Fruit fly (Drosophila melanogaster) whole organism, embryonic: ENCODE measurements around the gene CG14082.

Experiments used
- Awh ChIP-seq: fragments of 200-800 bp; sonication (Bioruptor generic); IDR thresholded peaks from 2 replicates; pipeline ENCODE4, ENCODE4 v1.3.6; 2022; ENCODE audit warnings: missing biosample characterization, missing genetic modification characterization
- CG10654 ChIP-seq: fragments of 200-800 bp; sonication (Bioruptor generic); optimal IDR thresholded peaks from 2 replicates; lab custom pipeline; 2016; ENCODE audit warnings: missing biosample characterization, missing genetic modification characterization
- CG11398 ChIP-seq: fragments of 200-800 bp; sonication (Bioruptor generic); optimal IDR thresholded peaks from 2 replicates; lab custom pipeline; 2016; ENCODE audit warnings: missing biosample characterization, missing genetic modification characterization
- CG12071 ChIP-seq: fragments of 200-800 bp; sonication (Bioruptor generic); optimal IDR thresholded peaks from 3 replicates; lab custom pipeline; 2018; ENCODE audit warnings: missing biosample characterization, mild to moderate bottlenecking, missing genetic modification characterization
- CG13775 ChIP-seq: fragments of 200-800 bp; sonication (Bioruptor generic); optimal IDR thresholded peaks from 3 replicates; lab custom pipeline; 2017; ENCODE audit warnings: missing biosample characterization, mild to moderate bottlenecking, missing genetic modification characterization
- CG1529 ChIP-seq: fragments of 200-800 bp; sonication (Bioruptor generic); optimal IDR thresholded peaks from 3 replicates; lab custom pipeline; 2018; ENCODE audit warnings: missing biosample characterization, missing genetic modification characterization
- CG15696 ChIP-seq: fragments of 200-800 bp; sonication (Bioruptor generic); optimal IDR thresholded peaks from 2 replicates; lab custom pipeline; 2019; ENCODE audit warnings: missing biosample characterization, mild to moderate bottlenecking, missing genetic modification characterization, moderate library complexity
- CG1602 ChIP-seq: fragments of 200-800 bp; sonication (Bioruptor generic); optimal IDR thresholded peaks from 3 replicates; lab custom pipeline; 2016; ENCODE audit warnings: missing biosample characterization, missing genetic modification characterization
- CG18599 ChIP-seq: fragments of 200-800 bp; sonication (Bioruptor generic); optimal IDR thresholded peaks from 3 replicates; lab custom pipeline; 2017; ENCODE audit warnings: missing biosample characterization, missing genetic modification characterization, mild to moderate bottlenecking, moderate library complexity, missing genetic modification reagents
- CG30020 ChIP-seq: fragments of 200-800 bp; optimal IDR thresholded peaks from 2 replicates; lab custom pipeline; 2019; ENCODE audit warnings: missing biosample characterization, mild to moderate bottlenecking, missing genetic modification characterization, moderate library complexity
- CG3281 ChIP-seq: fragments of 200-800 bp; sonication (Bioruptor generic); optimal IDR thresholded peaks from 3 replicates; lab custom pipeline; 2017; ENCODE audit warnings: missing biosample characterization, mild to moderate bottlenecking, missing genetic modification characterization
- CG34376 ChIP-seq: fragments of 200-800 bp; sonication (Bioruptor generic); optimal IDR thresholded peaks from 2 replicates; lab custom pipeline; 2018; ENCODE audit warnings: missing biosample characterization, mild to moderate bottlenecking, missing genetic modification characterization
- CG4424 ChIP-seq: fragments of 200-800 bp; sonication (Bioruptor generic); optimal IDR thresholded peaks from 3 replicates; lab custom pipeline; 2016; ENCODE audit warnings: missing biosample characterization, missing genetic modification characterization
- CG8281 ChIP-seq: fragments of 200-800 bp; sonication (Bioruptor generic); optimal IDR thresholded peaks from 2 replicates; lab custom pipeline; 2018; ENCODE audit warnings: missing biosample characterization, mild to moderate bottlenecking, missing genetic modification characterization, moderate library complexity
- Camta ChIP-seq: fragments of 200-800 bp; sonication (Bioruptor generic); optimal IDR thresholded peaks from 2 replicates; lab custom pipeline; 2016; ENCODE audit warnings: missing biosample characterization, missing genetic modification characterization
- CoRest ChIP-seq: fragments of 200-800 bp; sonication (Bioruptor generic); optimal IDR thresholded peaks from 3 replicates; lab custom pipeline; 2018; ENCODE audit warnings: missing biosample characterization, mild to moderate bottlenecking, missing genetic modification characterization, moderate library complexity
- Dll ChIP-seq: fragments of 200-800 bp; sonication (Bioruptor generic); IDR thresholded peaks from 4 replicates; pipeline ENCODE4 v1.3.6; 2022; ENCODE audit warnings: missing biosample characterization, missing genetic modification characterization; ENCODE audit not compliant: partially characterized antibody
- ERR ChIP-seq: fragments of 200-800 bp; sonication (Bioruptor generic); optimal IDR thresholded peaks from 2 replicates; lab custom pipeline; 2016; ENCODE audit warnings: missing biosample characterization, missing genetic modification characterization
- HLH3B ChIP-seq: fragments of 200-800 bp; sonication (Bioruptor generic); IDR thresholded peaks from 2 replicates; pipeline ENCODE4 v1.3.6; 2022; ENCODE audit warnings: missing biosample characterization, missing genetic modification characterization
- Hsf ChIP-seq: fragments of 200-800 bp; sonication (Bioruptor generic); optimal IDR thresholded peaks from 3 replicates; lab custom pipeline; 2016; ENCODE audit warnings: missing biosample characterization, missing genetic modification characterization
- NK7.1 ChIP-seq: fragments of 200-800 bp; sonication (Bioruptor generic); optimal IDR thresholded peaks from 3 replicates; lab custom pipeline; 2016; ENCODE audit warnings: missing biosample characterization, missing genetic modification characterization
- Poxn ChIP-seq: fragments of 200-800 bp; sonication (Bioruptor generic); IDR thresholded peaks from 2 replicates; pipeline ENCODE4 v1.3.6; 2022; ENCODE audit warnings: missing biosample characterization, missing genetic modification characterization
- Ptx1 ChIP-seq: fragments of 200-800 bp; sonication (Bioruptor generic); IDR thresholded peaks from 2 replicates; pipeline ENCODE4 v1.3.6; 2022; ENCODE audit warnings: missing biosample characterization, missing genetic modification characterization
- Rx ChIP-seq: fragments of 200-800 bp; sonication (Bioruptor generic); IDR thresholded peaks from 2 replicates; pipeline ENCODE4 v1.3.6; 2022; ENCODE audit warnings: missing biosample characterization, missing genetic modification characterization
- Spps ChIP-seq: fragments of 200-800 bp; sonication (Bioruptor generic); optimal IDR thresholded peaks from 2 replicates; lab custom pipeline; 2018; ENCODE audit warnings: missing biosample characterization, mild to moderate bottlenecking, missing genetic modification characterization
- Taf1 ChIP-seq: fragments of 200-800 bp; sonication (Bioruptor generic); IDR thresholded peaks from 2 replicates; pipeline ENCODE4 v1.3.6; 2022; ENCODE audit warnings: missing biosample characterization, missing genetic modification characterization
- aop ChIP-seq: fragments of 200-800 bp; sonication (Bioruptor generic); IDR thresholded peaks from 2 replicates; pipeline ENCODE4 v1.3.6; 2022; ENCODE audit warnings: missing biosample characterization, missing genetic modification characterization
- cg ChIP-seq: fragments of 200-800 bp; sonication (Bioruptor generic); optimal IDR thresholded peaks from 3 replicates; lab custom pipeline; 2019; ENCODE audit warnings: missing biosample characterization, mild to moderate bottlenecking, missing genetic modification characterization, moderate library complexity
- dati ChIP-seq: fragments of 200-800 bp; sonication (Bioruptor generic); IDR thresholded peaks from 2 replicates; pipeline ENCODE4 v1.3.6; 2022; ENCODE audit warnings: missing biosample characterization, missing genetic modification characterization
- dm ChIP-seq: fragments of 200-800 bp; sonication (Bioruptor generic); optimal IDR thresholded peaks from 3 replicates; lab custom pipeline; 2016; ENCODE audit warnings: missing biosample characterization, missing genetic modification characterization
- dmrt99B ChIP-seq: fragments of 200-800 bp; sonication (Bioruptor generic); optimal IDR thresholded peaks from 2 replicates; lab custom pipeline; 2018; ENCODE audit warnings: missing biosample characterization, mild to moderate bottlenecking, missing genetic modification characterization, moderate library complexity
- dpn ChIP-seq, 2 experiments: fragments of 200-800 bp; sonication (Bioruptor generic); optimal IDR thresholded peaks; 3 replicates each; lab custom pipeline; 2016; ENCODE audit warnings: missing biosample characterization in 2 of 2, missing genetic modification characterization in 2 of 2
- ems ChIP-seq: fragments of 200-800 bp; sonication (Bioruptor generic); optimal IDR thresholded peaks from 3 replicates; lab custom pipeline; 2016; ENCODE audit warnings: missing biosample characterization, missing genetic modification characterization
- exex ChIP-seq: fragments of 200-800 bp; sonication (Bioruptor generic); optimal IDR thresholded peaks from 4 replicates; lab custom pipeline; 2018; ENCODE audit warnings: missing biosample characterization, mild to moderate bottlenecking, missing genetic modification characterization, moderate library complexity
- fd102C ChIP-seq: fragments of 200-800 bp; sonication (Bioruptor generic); optimal IDR thresholded peaks from 2 replicates; lab custom pipeline; 2018; ENCODE audit warnings: missing biosample characterization, mild to moderate bottlenecking, missing genetic modification characterization, moderate library complexity
- fd96Cb ChIP-seq: fragments of 200-800 bp; sonication (Bioruptor generic); optimal IDR thresholded peaks from 2 replicates; lab custom pipeline; 2018; ENCODE audit warnings: missing biosample characterization, mild to moderate bottlenecking, missing genetic modification characterization, moderate library complexity
- gcm2 ChIP-seq: fragments of 200-800 bp; sonication (Bioruptor generic); optimal IDR thresholded peaks from 2 replicates; lab custom pipeline; 2016; ENCODE audit warnings: missing biosample characterization, missing genetic modification characterization
- jigr1 ChIP-seq: fragments of 200-800 bp; sonication (Bioruptor generic); IDR thresholded peaks from 3 replicates; pipeline ENCODE4 v1.3.6; 2022; ENCODE audit warnings: missing biosample characterization, missing genetic modification characterization
- knrl ChIP-seq: fragments of 200-800 bp; sonication (Bioruptor generic); IDR thresholded peaks from 3 replicates; pipeline ENCODE4 v1.3.6; 2022; ENCODE audit warnings: missing biosample characterization, missing genetic modification characterization; ENCODE audit not compliant: partially characterized antibody
- lab ChIP-seq: fragments of 200-800 bp; sonication (Bioruptor generic); optimal IDR thresholded peaks from 3 replicates; lab custom pipeline; 2017; ENCODE audit warnings: missing biosample characterization, missing genetic modification characterization, mild to moderate bottlenecking, moderate library complexity, missing genetic modification reagents
- mld ChIP-seq: fragments of 200-800 bp; sonication (Bioruptor generic); IDR thresholded peaks from 3 replicates; pipeline ENCODE4 v1.3.6; 2022; ENCODE audit warnings: missing biosample characterization, missing genetic modification characterization; ENCODE audit not compliant: partially characterized antibody
- pros ChIP-seq: fragments of 200-800 bp; sonication (Bioruptor generic); optimal IDR thresholded peaks from 3 replicates; lab custom pipeline; 2019; ENCODE audit warnings: missing biosample characterization, mild to moderate bottlenecking, missing genetic modification characterization, moderate library complexity
- psq ChIP-seq: fragments of 200-800 bp; sonication (Bioruptor generic); optimal IDR thresholded peaks from 2 replicates; lab custom pipeline; 2017; ENCODE audit warnings: missing biosample characterization, missing genetic modification characterization
- pzg ChIP-seq: fragments of 200-800 bp; sonication (Bioruptor generic); optimal IDR thresholded peaks from 3 replicates; lab custom pipeline; 2018; ENCODE audit warnings: missing biosample characterization, mild to moderate bottlenecking, missing genetic modification characterization, moderate library complexity
- seq ChIP-seq: fragments of 200-800 bp; sonication (Bioruptor generic); IDR thresholded peaks from 2 replicates; pipeline ENCODE4 v1.3.6; 2022; ENCODE audit warnings: missing biosample characterization, missing genetic modification characterization
- sima ChIP-seq: fragments of 200-800 bp; sonication (Bioruptor generic); optimal IDR thresholded peaks from 2 replicates; lab custom pipeline; 2016; ENCODE audit warnings: missing biosample characterization, missing genetic modification characterization
- slbo ChIP-seq: fragments of 200-800 bp; sonication (Bioruptor generic); IDR thresholded peaks from 2 replicates; pipeline ENCODE4 v1.3.6; 2022; ENCODE audit warnings: missing biosample characterization, missing genetic modification characterization
- stwl ChIP-seq: fragments of 200-800 bp; sonication (Bioruptor generic); optimal IDR thresholded peaks from 3 replicates; lab custom pipeline; 2018; ENCODE audit warnings: missing biosample characterization, mild to moderate bottlenecking, missing genetic modification characterization, moderate library complexity
- tx ChIP-seq: fragments of 200-800 bp; sonication (Bioruptor generic); optimal IDR thresholded peaks from 2 replicates; lab custom pipeline; 2016; ENCODE audit warnings: missing biosample characterization, missing genetic modification characterization
- wek ChIP-seq: fragments of 200-800 bp; sonication (Bioruptor generic); optimal IDR thresholded peaks from 3 replicates; lab custom pipeline; 2018; ENCODE audit warnings: missing biosample characterization, mild to moderate bottlenecking, missing genetic modification characterization, moderate library complexity

The CG14082 gene

DNA sequence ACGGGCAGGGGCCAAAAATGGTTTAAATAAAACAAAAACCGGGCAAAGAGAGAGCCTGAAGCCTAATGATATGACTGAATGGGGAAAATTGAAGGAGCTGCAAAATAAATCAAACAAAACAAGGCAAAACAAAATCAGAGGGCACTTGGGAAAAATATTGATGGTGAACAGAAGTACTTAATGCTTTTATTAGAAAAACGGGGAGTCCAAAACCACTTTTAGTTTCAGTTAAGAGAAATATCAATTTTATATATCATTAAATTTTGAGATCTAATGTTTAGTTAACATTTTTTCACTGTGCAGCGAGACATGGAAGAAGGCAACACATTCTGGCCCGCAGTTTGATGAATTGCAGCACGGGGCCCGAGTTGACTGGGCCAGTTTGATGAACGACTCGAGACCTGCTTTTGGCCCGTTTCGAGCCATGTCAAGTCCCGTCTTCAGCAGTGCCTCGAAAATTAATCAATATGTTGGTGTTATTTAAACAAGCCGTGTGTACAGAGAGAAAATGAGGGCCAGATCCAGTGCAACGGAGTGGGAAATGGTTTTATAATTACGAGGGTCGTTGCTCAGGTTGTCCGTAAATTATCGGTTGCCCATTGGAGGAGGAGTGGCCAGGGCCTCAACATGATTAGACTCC is 27.6 kb upstream of the CG14082 start (continued):
- TF ChIP-seq CG3281 (GFP tag; lab: Kevin White, UChicago), result no peak
- TF ChIP-seq Spps, result no peak
- TF ChIP-seq Ptx1, result peak; percentile 45; the same call in 1 of the 2 replicates
- peak; percentile 1 for TF ChIP-seq wek (GFP tag; lab: Kevin White, UChicago)
- no peak for TF ChIP-seq fd102C (GFP tag; lab: Kevin White, UChicago)
- TF ChIP-seq CG1602 (GFP tag; lab: Kevin White, UChicago), result peak; percentile 33
- TF ChIP-seq Awh (GFP tag; lab: Robert Waterston, UW), result 0 out of 2 replicates have a peak, but pooled peaks have one; percentile 54
- TF ChIP-seq cg (GFP tag; lab: Kevin White, UChicago), result no peak
- TF ChIP-seq Dll (GFP tag; lab: Robert Waterston, UW), result no peak
- no peak for TF ChIP-seq knrl (GFP tag; lab: Robert Waterston, UW)
- no peak for TF ChIP-seq CG10654
- peak; percentile 38 for TF ChIP-seq Hsf (GFP tag; lab: Kevin White, UChicago)
- TF ChIP-seq ems, result peak; percentile 8
- no peak for TF ChIP-seq Rx (GFP tag; lab: Robert Waterston, UW)
- TF ChIP-seq dati, result no peak
- no peak for TF ChIP-seq ERR (GFP tag; lab: Kevin White, UChicago)
- TF ChIP-seq pzg, result no peak
- TF ChIP-seq CG18599, result peak; percentile 24
- no peak for TF ChIP-seq exex
- TF ChIP-seq CG30020, result no peak
- TF ChIP-seq dmrt99B (tag; lab: Kevin White, UChicago), result peak; percentile 56
- peak; percentile 10 to 42 for TF ChIP-seq dpn (GFP tag; optimal IDR thresholded peaks at IDR 0.05; lab: Kevin White, UChicago)
- peak; percentile 18 for TF ChIP-seq Camta (GFP tag; lab: Kevin White, UChicago)
- TF ChIP-seq stwl (tag; lab: Kevin White, UChicago), result no peak
- no peak for TF ChIP-seq Taf1 (GFP tag; lab: Robert Waterston, UW)
- TF ChIP-seq CG34376 (GFP tag; lab: Kevin White, UChicago), result no peak
- peak; percentile 33 for TF ChIP-seq lab (GFP tag; lab: Kevin White, UChicago)
- no peak for TF ChIP-seq dm
- peak; percentile 36; the same call in 1 of the 2 replicates for TF ChIP-seq slbo (GFP tag; lab: Robert Waterston, UW)
- TF ChIP-seq seq (GFP tag; lab: Robert Waterston, UW), result peak; percentile 40; the same call in 1 of the 2 replicates
- TF ChIP-seq CoRest (tag; lab: Kevin White, UChicago), result peak; percentile 22
- no peak for TF ChIP-seq aop
- TF ChIP-seq CG13775 (GFP tag; lab: Kevin White, UChicago), result no peak
- no peak for TF ChIP-seq psq (GFP tag; lab: Kevin White, UChicago)
- no peak for TF ChIP-seq mld
- TF ChIP-seq NK7.1 (GFP tag; lab: Kevin White, UChicago), result no peak
- no peak for TF ChIP-seq CG11398
- peak; percentile 22; the same call in 1 of the 2 replicates for TF ChIP-seq HLH3B (GFP tag; lab: Robert Waterston, UW)
- peak; percentile 24 for TF ChIP-seq CG15696
- no peak for TF ChIP-seq tx (GFP tag; lab: Kevin White, UChicago)
- peak; percentile 4 for TF ChIP-seq CG8281
- TF ChIP-seq pros (GFP tag; lab: Kevin White, UChicago), result no peak
- peak; percentile 47 for TF ChIP-seq CG4424 (GFP tag; lab: Kevin White, UChicago)
- TF ChIP-seq CG1529 (GFP tag; lab: Kevin White, UChicago), result no peak
- TF ChIP-seq fd96Cb (tag; lab: Kevin White, UChicago), result peak; percentile 9
- TF ChIP-seq jigr1 (GFP tag; lab: Robert Waterston, UW), result no peak
- TF ChIP-seq sima (GFP tag; lab: Kevin White, UChicago), result no peak
- no peak for TF ChIP-seq Poxn (GFP tag; lab: Robert Waterston, UW)
- no peak for TF ChIP-seq CG12071 (GFP tag; lab: Kevin White, UChicago)
- TF ChIP-seq gcm2, result no peak
